Fruit fly (Drosophila melanogaster): ENCODE data around the gene dnk.

dm6 chr3R:18978709-18979108, 2.1 kb upstream of the dnk start, which contains the start of gene euc:
- TF ChIP-seq pan (optimal IDR thresholded peaks at IDR 0.05) (no peak), usp (GFP tag; optimal IDR thresholded peaks at IDR 0.05) (no peak), CG8478 (optimal IDR thresholded peaks at IDR 0.05) (no peak), Dll (optimal IDR thresholded peaks at IDR 0.05) (no peak), EcR (GFP tag; optimal IDR thresholded peaks at IDR 0.05) (no peak), psq (optimal IDR thresholded peaks at IDR 0.05) (no peak)
